Worm (Caenorhabditis elegans): ENCODE results near the gene chw-1.

DNA sequence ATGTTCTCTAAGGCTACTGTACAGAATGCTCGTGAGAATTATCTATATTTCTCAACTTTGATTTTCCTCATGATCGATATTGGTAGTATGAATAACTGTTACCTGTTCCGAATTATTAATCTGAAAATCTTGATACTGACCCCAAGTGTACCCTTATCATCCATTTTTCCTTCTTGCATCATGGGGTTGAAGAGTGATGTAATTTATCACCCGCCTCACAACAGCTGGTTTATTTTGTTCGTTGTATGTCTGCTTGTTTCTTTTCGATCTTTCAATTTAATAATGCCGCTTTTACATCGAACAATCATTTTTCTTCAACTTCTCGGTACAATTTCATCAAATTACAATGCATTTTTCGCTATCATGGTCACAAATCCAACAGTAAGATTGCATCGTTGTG is 46.8 kb downstream of the chw-1 start, which contains the start of gene C35A5.6:
- TF ChIP-seq nhr-6 (tag; optimal IDR thresholded peaks at IDR 0.05) (no peak), lin-39 (tag; optimal IDR thresholded peaks at IDR 0.05) (no peak)

All from whole organism, L2 larva.